Worm (Caenorhabditis elegans): Measurements from ENCODE around the gene srsx-33.

DNA sequence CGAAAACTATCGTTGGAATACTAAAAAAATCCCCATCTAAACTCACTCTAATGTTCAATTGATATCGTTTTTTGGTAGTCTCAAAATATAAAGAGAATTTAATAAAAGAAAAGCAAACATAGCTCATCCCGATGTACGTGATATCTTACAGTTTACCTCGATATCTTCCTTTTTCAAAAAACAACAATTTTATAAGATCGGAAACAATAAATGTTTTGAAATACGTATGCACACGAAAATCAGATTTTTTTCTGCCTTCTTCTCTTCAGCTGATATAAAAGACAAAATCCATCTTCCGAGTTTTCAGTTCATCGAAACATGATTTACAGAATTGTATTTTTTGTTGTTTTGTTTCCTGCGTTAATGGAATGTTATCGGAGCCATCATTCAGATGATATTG, 18.7 kb upstream of the srsx-33 start, which contains the start of gene clec-222:
- TF ChIP-seq pqm-1 (tag; optimal IDR thresholded peaks at IDR 0.05) (no peak), unc-62 (GFP tag; optimal IDR thresholded peaks at IDR 0.05) (no peak), fkh-10 (GFP tag; optimal IDR thresholded peaks at IDR 0.05) (no peak), skn-1 (tag; optimal IDR thresholded peaks at IDR 0.05) (no peak), ama-1 (optimal IDR thresholded peaks at IDR 0.05) (no peak), ceh-16 (tag; optimal IDR thresholded peaks at IDR 0.05) (no peak), eor-1 (tag; optimal IDR thresholded peaks at IDR 0.05) (no peak)

Data from whole organism, L3 larva.